Worm (Caenorhabditis elegans) whole organism, L4 larva: ENCODE results near the gene F13E6.2.

ENCODE experiments used
- Y5F2A.4 ChIP-seq: fragments of 200-800 bp; sonication (Bioruptor generic); optimal IDR thresholded peaks from 2 replicates; lab custom pipeline; 2018; ENCODE audit warnings: mild to moderate bottlenecking, missing genetic modification characterization, missing compliant biosample characterization
- aly-2 ChIP-seq: sonication (generic microtip); optimal IDR thresholded peaks from 2 replicates; lab custom pipeline; 2018; ENCODE audit warnings: missing biosample characterization, missing genetic modification characterization
- ces-1 ChIP-seq: fragments of 150-350 bp; sonication (generic microtip); optimal IDR thresholded peaks from 4 replicates; lab custom pipeline; 2014; ENCODE audit warnings: missing biosample characterization, missing genetic modification reagents, missing genetic modification characterization
- dmd-9 ChIP-seq: fragments of 200-800 bp; sonication (Bioruptor generic); IDR thresholded peaks from 2 replicates; pipeline ENCODE4 v1.3.6; 2022; ENCODE audit warnings: missing genetic modification reagents, missing genetic modification characterization, missing compliant biosample characterization
- dve-1 ChIP-seq: sonication (generic microtip); optimal IDR thresholded peaks from 2 replicates; lab custom pipeline; 2017; ENCODE audit warnings: antibody characterized with exemption, mild to moderate bottlenecking, missing genetic modification characterization, missing compliant biosample characterization; ENCODE audit not compliant: insufficient read depth
- egl-43 ChIP-seq: fragments of 200-800 bp; sonication (Bioruptor generic); IDR thresholded peaks from 2 replicates; pipeline ENCODE4 v1.3.6; 2022; ENCODE audit warnings: missing genetic modification reagents, missing genetic modification characterization, missing compliant biosample characterization
- fkh-10 ChIP-seq: fragments of 150-350 bp; optimal IDR thresholded peaks from 2 replicates; lab custom pipeline; 2014; ENCODE audit warnings: missing biosample characterization, missing genetic modification reagents, missing genetic modification characterization
- hlh-11 ChIP-seq: fragments of 200-800 bp; sonication (Bioruptor generic); optimal IDR thresholded peaks from 2 replicates; lab custom pipeline; 2018; ENCODE audit warnings: mild to moderate bottlenecking, missing genetic modification characterization, missing compliant biosample characterization
- mep-1 ChIP-seq: fragments of 150-350 bp; sonication (generic microtip); optimal IDR thresholded peaks from 3 replicates; lab custom pipeline; 2014; ENCODE audit warnings: missing biosample characterization, missing genetic modification characterization
- unc-130 ChIP-seq: sonication (generic microtip); optimal IDR thresholded peaks from 2 replicates; lab custom pipeline; 2016; ENCODE audit warnings: missing genetic modification reagents, missing genetic modification characterization, missing compliant biosample characterization
- zip-11 ChIP-seq: fragments of 200-800 bp; sonication (Bioruptor generic); IDR thresholded peaks from 2 replicates; pipeline ENCODE4 v1.3.6; 2022; ENCODE audit warnings: missing genetic modification characterization, missing compliant biosample characterization

ce11 chrX:10692057-10692456 is 18.0 kb upstream of the F13E6.2 start:
- no peak for TF ChIP-seq ces-1 (GFP tag; lab: Kevin White, UChicago)
- TF ChIP-seq egl-43 = no peak
- TF ChIP-seq dve-1 (tag; lab: Kevin White, UChicago) = no peak
- TF ChIP-seq zip-11 (GFP tag; lab: Robert Waterston, UW) = no peak
- TF ChIP-seq hlh-11 (tag; lab: Kevin White, UChicago) = no peak
- no peak for TF ChIP-seq mep-1
- no peak for TF ChIP-seq unc-130 (GFP tag; lab: Kevin White, UChicago)
- no peak for TF ChIP-seq Y5F2A.4 (GFP tag; lab: Kevin White, UChicago)
- no peak for TF ChIP-seq aly-2 (tag; lab: Kevin White, UChicago)
- no peak for TF ChIP-seq dmd-9 (GFP tag; lab: Robert Waterston, UW)
- TF ChIP-seq fkh-10 (GFP tag; lab: Kevin White, UChicago) = no peak
